Worm (Caenorhabditis elegans) whole organism, L1 larva: ENCODE data around the gene col-95.

Experiments
- F16B12.6 ChIP-seq: fragments of 150-350 bp; optimal IDR thresholded peaks from 2 replicates; lab custom pipeline; 2014; ENCODE audit warnings: missing biosample characterization, missing genetic modification characterization
- dpl-1 ChIP-seq, 3 experiments: fragments of 150-350 bp in 2 of 3; sonication (generic microtip) in 1 of 3; optimal IDR thresholded peaks; 2 replicates each; lab custom pipeline; 2014 to 2017; ENCODE audit warnings: missing biosample characterization in 3 of 3, missing genetic modification characterization in 3 of 3, missing genetic modification reagents in 3 of 3
- elt-2 ChIP-seq: sonication (generic microtip); optimal IDR thresholded peaks from 2 replicates; lab custom pipeline; 2016; ENCODE audit warnings: missing genetic modification characterization, mild to moderate bottlenecking, inconsistent platforms, missing compliant biosample characterization, missing genetic modification reagents
- grh-1 ChIP-seq: fragments of 200-800 bp; sonication (Bioruptor generic); IDR thresholded peaks from 2 replicates; pipeline ENCODE4 v1.3.6; 2022; ENCODE audit warnings: missing genetic modification reagents, missing genetic modification characterization, missing compliant biosample characterization
- jun-1 ChIP-seq: fragments of 150-350 bp; optimal IDR thresholded peaks from 2 replicates; lab custom pipeline; 2014; ENCODE audit warnings: missing biosample characterization, missing genetic modification reagents, missing genetic modification characterization
- mdl-1 ChIP-seq, 2 experiments: fragments of 150-350 bp; optimal IDR thresholded peaks; 2 replicates each; lab custom pipeline; 2014 to 2017; ENCODE audit warnings: missing biosample characterization in 2 of 2, missing genetic modification characterization in 2 of 2, inconsistent platforms in 1 of 2
- nhr-47 ChIP-seq: sonication (generic microtip); optimal IDR thresholded peaks from 2 replicates; lab custom pipeline; 2016; ENCODE audit warnings: mild to moderate bottlenecking, missing genetic modification characterization, moderate library complexity, missing compliant biosample characterization
- nhr-71 ChIP-seq: sonication (generic microtip); optimal IDR thresholded peaks from 2 replicates; lab custom pipeline; 2016; ENCODE audit warnings: mild to moderate bottlenecking, missing genetic modification characterization, moderate library complexity, missing compliant biosample characterization
- nhr-90 ChIP-seq: sonication (generic microtip); optimal IDR thresholded peaks from 2 replicates; lab custom pipeline; 2016; ENCODE audit warnings: mild to moderate bottlenecking, missing genetic modification characterization, missing compliant biosample characterization; ENCODE audit not compliant: poor library complexity
- pqm-1 ChIP-seq: sonication (generic microtip); optimal IDR thresholded peaks from 3 replicates; lab custom pipeline; 2017; ENCODE audit warnings: missing biosample characterization, missing genetic modification characterization
- skn-1 ChIP-seq: fragments of 150-350 bp; optimal IDR thresholded peaks from 2 replicates; lab custom pipeline; 2014; ENCODE audit warnings: missing biosample characterization, missing genetic modification characterization
- sox-4 ChIP-seq: sonication (generic microtip); optimal IDR thresholded peaks from 2 replicates; lab custom pipeline; 2016; ENCODE audit warnings: missing genetic modification characterization, missing compliant biosample characterization
- tlp-1 ChIP-seq: fragments of 150-350 bp; optimal IDR thresholded peaks from 2 replicates; lab custom pipeline; 2014; ENCODE audit warnings: missing biosample characterization, missing genetic modification characterization
- ztf-11 ChIP-seq, 2 experiments: sonication (generic microtip); optimal IDR thresholded peaks; 2 replicates each; lab custom pipeline; 2016 to 2017; ENCODE audit warnings: missing genetic modification characterization in 2 of 2, missing biosample characterization in 1 of 2, missing compliant biosample characterization in 1 of 2

ce11 chrIII:11727010-11727409, 23.2 kb downstream of the col-95 start:
- TF ChIP-seq ztf-11 (tag; optimal IDR thresholded peaks at IDR 0.05; lab: Kevin White, UChicago) (no peak), jun-1 (tag; lab: Kevin White, UChicago) (no peak), pqm-1 (tag; lab: Kevin White, UChicago) (no peak), nhr-47 (tag; lab: Kevin White, UChicago) (no peak), dpl-1 (GFP tag; optimal IDR thresholded peaks at IDR 0.05; lab: Kevin White, UChicago) (no peak), F16B12.6 (tag; lab: Kevin White, UChicago) (no peak), grh-1 (no peak), elt-2 (tag; lab: Kevin White, UChicago) (peak; percentile 44), sox-4 (no peak), nhr-71 (no peak), tlp-1 (no peak), skn-1 (tag; lab: Kevin White, UChicago) (no peak), nhr-90 (tag; lab: Kevin White, UChicago) (no peak), mdl-1 (tag; optimal IDR thresholded peaks at IDR 0.05; lab: Kevin White, UChicago) (no peak)
